Fruit fly (Drosophila melanogaster): Measurements from ENCODE around the gene CG10803.

Gene CG10803

dm6 chrX:3504251-3504650 is 18.8 kb downstream of the CG10803 start:
- TF ChIP-seq CG8478 (optimal IDR thresholded peaks at IDR 0.05) (no peak), CTCF (optimal IDR thresholded peaks at IDR 0.05) (no peak)

DNA sequence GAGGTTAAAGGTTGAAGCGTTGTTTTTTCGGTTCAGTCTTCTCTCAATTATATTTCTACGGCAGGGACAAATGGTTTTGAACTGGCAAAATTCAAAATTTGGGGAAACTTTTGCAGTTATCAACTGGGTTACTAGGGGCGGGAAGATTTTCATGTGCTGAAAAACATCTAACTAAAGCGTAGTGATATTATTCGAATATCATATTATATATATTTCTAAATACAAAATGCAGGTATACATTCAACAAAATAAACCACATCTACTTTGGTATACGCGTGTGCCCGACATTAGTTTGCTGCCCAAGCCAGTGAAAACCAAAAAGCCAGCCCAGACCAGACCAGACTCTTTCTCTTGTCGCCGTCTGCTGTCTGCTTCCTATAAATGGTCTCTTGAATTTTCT is 19.3 kb downstream of the CG10803 start, which contains the start of gene Gas8:
TSS of gene Gas8 (minus strand) at position 101 of the 400 bp plus-strand sequence.
- TF ChIP-seq CTCF (optimal IDR thresholded peaks at IDR 0.05) (no peak), CG8478 (optimal IDR thresholded peaks at IDR 0.05) (no peak)

dm6 chrX:3514016-3514415 is 28.6 kb downstream of the CG10803 start, which contains the start of gene CG13021:
TSS of gene CG13021 (plus strand) at chrX:3514316.
- TF ChIP-seq CTCF (optimal IDR thresholded peaks at IDR 0.05) (no peak), CG8478 (optimal IDR thresholded peaks at IDR 0.05) (no peak)

DNA sequence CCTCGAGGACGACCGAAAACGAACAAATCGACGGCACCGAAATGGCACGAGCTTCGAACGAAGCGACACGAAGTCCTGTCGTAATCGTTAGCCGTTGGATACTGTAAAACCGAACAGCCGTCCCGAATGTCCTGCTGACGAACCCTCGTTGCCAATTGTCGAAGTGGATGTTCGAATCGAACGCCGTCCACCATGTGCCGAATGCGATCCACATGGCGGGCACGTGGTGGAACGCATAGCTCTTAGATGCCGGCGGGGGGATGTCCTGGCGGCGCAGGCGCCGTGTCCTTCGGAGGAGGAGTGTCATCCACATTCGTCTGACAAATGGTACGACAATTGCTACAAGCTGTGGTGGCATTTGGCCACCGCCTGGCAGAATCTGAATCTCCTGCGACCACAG is 45.2 kb downstream of the CG10803 start:
- TF ChIP-seq CTCF (optimal IDR thresholded peaks at IDR 0.05) = no peak
- no peak for TF ChIP-seq CG8478 (optimal IDR thresholded peaks at IDR 0.05)

dm6 chrX:3538775-3539174 is 53.3 kb downstream of the CG10803 start:
- TF ChIP-seq CTCF (optimal IDR thresholded peaks at IDR 0.05) (no peak), CG8478 (optimal IDR thresholded peaks at IDR 0.05) (no peak)

All from S2 (cell line).